Worm (Caenorhabditis elegans): ENCODE results near the gene chw-1.

- TF ChIP-seq mab-5 (tag; optimal IDR thresholded peaks at IDR 0.05) (no peak), nhr-11 (tag; optimal IDR thresholded peaks at IDR 0.05) (no peak), mbf-1 (tag; optimal IDR thresholded peaks at IDR 0.05) (no peak), aly-2 (tag; optimal IDR thresholded peaks at IDR 0.05) (no peak), ceh-16 (tag; optimal IDR thresholded peaks at IDR 0.05) (no peak), ZK546.5 (tag; optimal IDR thresholded peaks at IDR 0.05) (no peak), sma-9 (GFP tag; optimal IDR thresholded peaks at IDR 0.05) (no peak), sma-9 (tag; optimal IDR thresholded peaks at IDR 0.05) (no peak), F13H6.1 (tag; optimal IDR thresholded peaks at IDR 0.05) (no peak), lsy-2 (tag; optimal IDR thresholded peaks at IDR 0.05) (no peak), gmeb-1 (tag; optimal IDR thresholded peaks at IDR 0.05) (no peak), egl-27 (tag; optimal IDR thresholded peaks at IDR 0.05) (no peak), lin-13 (GFP tag; optimal IDR thresholded peaks at IDR 0.05) (no peak), nhr-237 (tag; optimal IDR thresholded peaks at IDR 0.05) (no peak)
Measured at ce11 chrV:10491443-10491842, 29.4 kb downstream of the chw-1 start, which contains the start of gene aqp-5.

Measured in whole organism, L2 larva.